Worm (Caenorhabditis elegans) whole organism, midembryonic: ENCODE data around the gene srw-109.

Experiments used
- T22C8.4 ChIP-seq: fragments of 200-800 bp; sonication (Bioruptor generic); IDR thresholded peaks from 2 replicates; pipeline ENCODE4 v1.3.6; 2022; ENCODE audit warnings: missing genetic modification characterization, missing compliant biosample characterization
- cog-1 ChIP-seq: sonication (generic microtip); optimal IDR thresholded peaks from 2 replicates; lab custom pipeline; 2016; ENCODE audit warnings: missing genetic modification characterization, missing compliant biosample characterization
- flt-1 ChIP-seq: fragments of 200-800 bp; sonication (Bioruptor generic); IDR thresholded peaks from 2 replicates; pipeline ENCODE4 v1.3.6; 2022; ENCODE audit warnings: missing genetic modification characterization, missing compliant biosample characterization

- TF ChIP-seq cog-1 (tag; lab: Kevin White, UChicago) (no peak), flt-1 (GFP tag; lab: Robert Waterston, UW) (no peak), T22C8.4 (no peak)
Observed at ce11 chrV:654402-654801, 45.7 kb upstream of the srw-109 start, which contains the start of gene srj-6.
